Fruit fly (Drosophila melanogaster) S2 (cell line): ENCODE measurements around the gene Glyat.
A peak's percentile ranks its signal among the peaks of the same experiment; 100 is the strongest.

ENCODE experiments used
- CG8478 ChIP-seq: fragments of >200 bp; optimal IDR thresholded peaks from 2 replicates; lab custom pipeline; 2018
- CTCF ChIP-seq, 2 experiments: fragments of >200 bp; optimal IDR thresholded peaks; 2 replicates each; lab custom pipeline; 2018

dm6 chr2L:8030693-8031210 lies 20.3 kb upstream of the Glyat start, which contains the start of gene Cka:
- TF ChIP-seq CG8478 (lab: Kevin White, UChicago) = no peak
- TF ChIP-seq CTCF (optimal IDR thresholded peaks at IDR 0.05; lab: Kevin White, UChicago) = peak in 1 of 2 experiments; percentile 32
